Fruit fly (Drosophila melanogaster) Kc167 (cell line): Measurements from ENCODE around the gene CG15021.

ENCODE experiments used
- Myc ChIP-seq: fragments of >200 bp; optimal IDR thresholded peaks from 2 replicates; lab custom pipeline; 2017; ENCODE audit warnings: missing external identifiers
- Sin3A ChIP-seq: fragments of >200 bp; optimal IDR thresholded peaks from 2 replicates; lab custom pipeline; 2018; ENCODE audit warnings: missing external identifiers
- h ChIP-seq: fragments of >200 bp; optimal IDR thresholded peaks from 3 replicates; lab custom pipeline; 2018; ENCODE audit warnings: missing external identifiers
- insv ChIP-seq: fragments of >200 bp; optimal IDR thresholded peaks from 3 replicates; lab custom pipeline; 2018; ENCODE audit warnings: missing external identifiers
- psq ChIP-seq: fragments of >200 bp; optimal IDR thresholded peaks from 2 replicates; lab custom pipeline; 2017; ENCODE audit warnings: missing external identifiers
- ttk ChIP-seq: sonication (Bioruptor generic); optimal IDR thresholded peaks from 2 replicates; lab custom pipeline; 2017; ENCODE audit warnings: missing external identifiers

CG15021 gene

dm6 chr3L:4417068-4417467, 19.5 kb upstream of the CG15021 start:
- TF ChIP-seq ttk (lab: Kevin White, UChicago) (no peak), Sin3A (lab: Kevin White, UChicago) (no peak), Myc (lab: Kevin White, UChicago) (no peak), h (lab: Kevin White, UChicago) (no peak), insv (lab: Kevin White, UChicago) (no peak), psq (lab: Kevin White, UChicago) (no peak)

- TF ChIP-seq ttk (lab: Kevin White, UChicago) (no peak), insv (lab: Kevin White, UChicago) (no peak), Myc (lab: Kevin White, UChicago) (no peak), h (lab: Kevin White, UChicago) (no peak), Sin3A (lab: Kevin White, UChicago) (no peak), psq (lab: Kevin White, UChicago) (no peak)
Measured at dm6 chr3L:4417543-4417942, 19.0 kb upstream of the CG15021 start.

DNA sequence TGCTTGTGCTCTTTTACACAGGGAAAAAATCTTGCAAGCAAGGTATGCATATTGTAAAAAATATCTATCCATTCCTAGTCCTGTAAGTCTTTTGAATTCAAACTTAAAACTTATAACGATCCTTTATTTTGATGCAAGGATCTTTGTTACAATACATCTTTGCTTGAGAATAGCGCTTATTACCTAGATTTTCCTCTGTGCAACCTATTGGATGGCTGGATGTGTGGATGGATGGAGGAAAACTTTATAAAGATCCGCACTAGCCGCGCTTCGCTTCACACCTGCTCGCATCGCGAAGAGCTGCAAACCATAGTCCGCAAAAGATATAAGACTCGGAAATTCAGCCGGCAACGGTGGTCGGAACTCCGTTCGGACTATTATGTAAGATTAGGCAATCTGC, 15.2 kb upstream of the CG15021 start, which contains the start of gene CG15020:
TSS of gene CG15020 (plus strand) at position 301 of the 400 bp plus-strand sequence.
- no peak for TF ChIP-seq ttk (lab: Kevin White, UChicago)
- TF ChIP-seq h (lab: Kevin White, UChicago) = no peak
- no peak for TF ChIP-seq Myc (lab: Kevin White, UChicago)
- TF ChIP-seq psq (lab: Kevin White, UChicago) = no peak
- TF ChIP-seq insv (lab: Kevin White, UChicago) = no peak
- TF ChIP-seq Sin3A (lab: Kevin White, UChicago) = no peak

dm6 chr3L:4426581-4426980, 9.9 kb upstream of the CG15021 start:
- TF ChIP-seq insv (lab: Kevin White, UChicago) = no peak
- TF ChIP-seq psq (lab: Kevin White, UChicago) = no peak
- TF ChIP-seq Myc (lab: Kevin White, UChicago) = no peak
- no peak for TF ChIP-seq h (lab: Kevin White, UChicago)
- no peak for TF ChIP-seq ttk (lab: Kevin White, UChicago)
- TF ChIP-seq Sin3A (lab: Kevin White, UChicago) = no peak

- no peak for TF ChIP-seq psq (lab: Kevin White, UChicago)
- no peak for TF ChIP-seq ttk (lab: Kevin White, UChicago)
- no peak for TF ChIP-seq h (lab: Kevin White, UChicago)
- no peak for TF ChIP-seq Sin3A (lab: Kevin White, UChicago)
- TF ChIP-seq Myc (lab: Kevin White, UChicago) = no peak
- TF ChIP-seq insv (lab: Kevin White, UChicago) = no peak
Measured at dm6 chr3L:4428918-4429546, 7.5 kb upstream of the CG15021 start, which contains the start of gene nAChRbeta1. nAChRbeta1 (plus strand) TSS chr3L:4429349.

dm6 chr3L:4430331-4430730, 6.2 kb upstream of the CG15021 start:
- no peak for TF ChIP-seq h (lab: Kevin White, UChicago)

- TF ChIP-seq ttk (lab: Kevin White, UChicago) = no peak
- no peak for TF ChIP-seq Sin3A (lab: Kevin White, UChicago)
- no peak for TF ChIP-seq Myc (lab: Kevin White, UChicago)
- no peak for TF ChIP-seq psq (lab: Kevin White, UChicago)
- no peak for TF ChIP-seq h (lab: Kevin White, UChicago)
- TF ChIP-seq insv (lab: Kevin White, UChicago) = no peak
Measured at dm6 chr3L:4431111-4431730, 5.3 kb upstream of the CG15021 start.

DNA sequence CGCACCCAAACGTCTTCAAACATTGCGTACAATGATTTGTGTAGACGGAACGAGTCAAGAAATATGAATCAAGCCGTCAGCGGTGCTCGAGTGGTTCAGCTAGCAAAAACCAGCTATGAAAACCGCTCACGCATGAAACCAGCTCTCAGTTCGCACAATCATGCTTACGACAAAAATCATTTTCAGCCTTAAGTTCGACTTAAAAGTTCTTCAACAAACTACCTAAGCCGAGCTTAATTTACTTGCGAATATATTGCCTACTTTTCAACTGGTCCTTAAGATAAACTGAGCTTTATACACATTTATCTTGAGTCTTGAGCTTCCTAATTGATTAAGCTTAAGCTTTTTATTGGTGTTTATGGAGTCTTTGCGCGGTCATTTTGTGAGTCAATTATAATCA, 3.6 kb downstream of the CG15021 start:
- no peak for TF ChIP-seq h (lab: Kevin White, UChicago)
- TF ChIP-seq psq (lab: Kevin White, UChicago) = no peak
- no peak for TF ChIP-seq insv (lab: Kevin White, UChicago)
- TF ChIP-seq ttk (lab: Kevin White, UChicago) = no peak
- TF ChIP-seq Sin3A (lab: Kevin White, UChicago) = no peak
- TF ChIP-seq Myc (lab: Kevin White, UChicago) = no peak

- TF ChIP-seq h (lab: Kevin White, UChicago) = no peak
- no peak for TF ChIP-seq psq (lab: Kevin White, UChicago)
- no peak for TF ChIP-seq ttk (lab: Kevin White, UChicago)
- TF ChIP-seq Sin3A (lab: Kevin White, UChicago) = no peak
- no peak for TF ChIP-seq insv (lab: Kevin White, UChicago)
- no peak for TF ChIP-seq Myc (lab: Kevin White, UChicago)
Measured at dm6 chr3L:4442168-4442567, 5.6 kb downstream of the CG15021 start.

dm6 chr3L:4445824-4446223, 9.3 kb downstream of the CG15021 start:
- TF ChIP-seq insv (lab: Kevin White, UChicago) (no peak), h (lab: Kevin White, UChicago) (no peak), Myc (lab: Kevin White, UChicago) (no peak), Sin3A (lab: Kevin White, UChicago) (no peak), psq (lab: Kevin White, UChicago) (no peak), ttk (lab: Kevin White, UChicago) (no peak)

- no peak for TF ChIP-seq ttk (lab: Kevin White, UChicago)
- TF ChIP-seq Sin3A (lab: Kevin White, UChicago) = no peak
- no peak for TF ChIP-seq insv (lab: Kevin White, UChicago)
- TF ChIP-seq psq (lab: Kevin White, UChicago) = no peak
- TF ChIP-seq h (lab: Kevin White, UChicago) = no peak
- TF ChIP-seq Myc (lab: Kevin White, UChicago) = no peak
Measured at dm6 chr3L:4446273-4446672, 9.8 kb downstream of the CG15021 start, which contains the start of gene CG12607. CG12607 (plus strand) TSS chr3L:4446573.
